Fruit fly (Drosophila melanogaster) whole organism, wandering third instar larva: ENCODE data around the gene Spn28B.

Experiments
- GATAd ChIP-seq: sonication (Bioruptor generic); optimal IDR thresholded peaks from 2 replicates; lab custom pipeline; 2016; ENCODE audit warnings: missing biosample characterization, missing genetic modification characterization
- Hr78 ChIP-seq: fragments of >200 bp; optimal IDR thresholded peaks from 2 replicates; lab custom pipeline; 2017; ENCODE audit warnings: missing biosample characterization, missing genetic modification characterization
- Rel ChIP-seq, 2 experiments: fragments of 200-800 bp; sonication (Bioruptor generic) in 1 of 2; optimal IDR thresholded peaks; 2 replicates in 1 of 2; 3 replicates in 1 of 2; lab custom pipeline; 2016 to 2019; ENCODE audit warnings: mild to moderate bottlenecking in 2 of 2, missing biosample characterization in 2 of 2, missing genetic modification characterization in 2 of 2, moderate library complexity in 1 of 2
- pan ChIP-seq: fragments of >200 bp; optimal IDR thresholded peaks from 2 replicates; lab custom pipeline; 2017
- rgr ChIP-seq: fragments of 200-800 bp; sonication (Bioruptor generic); optimal IDR thresholded peaks from 3 replicates; lab custom pipeline; 2016; ENCODE audit warnings: missing biosample characterization, mild to moderate bottlenecking, missing genetic modification characterization

- TF ChIP-seq Rel (GFP tag; optimal IDR thresholded peaks at IDR 0.05; lab: Kevin White, UChicago): no peak
- no peak for TF ChIP-seq Rel (tag; optimal IDR thresholded peaks at IDR 0.05; lab: Kevin White, UChicago)
- TF ChIP-seq GATAd (GFP tag; lab: Kevin White, UChicago): no peak
- TF ChIP-seq rgr (GFP tag; lab: Kevin White, UChicago): no peak
- TF ChIP-seq Hr78: no peak
- no peak for TF ChIP-seq pan (lab: Kevin White, UChicago)
These were observed 48.9 kb upstream of the Spn28B start for dm6 chr2L:7532644-7533324.
